2 worm cellular contexts compared by ENCODE assay signal in the genomic region with DNA sequence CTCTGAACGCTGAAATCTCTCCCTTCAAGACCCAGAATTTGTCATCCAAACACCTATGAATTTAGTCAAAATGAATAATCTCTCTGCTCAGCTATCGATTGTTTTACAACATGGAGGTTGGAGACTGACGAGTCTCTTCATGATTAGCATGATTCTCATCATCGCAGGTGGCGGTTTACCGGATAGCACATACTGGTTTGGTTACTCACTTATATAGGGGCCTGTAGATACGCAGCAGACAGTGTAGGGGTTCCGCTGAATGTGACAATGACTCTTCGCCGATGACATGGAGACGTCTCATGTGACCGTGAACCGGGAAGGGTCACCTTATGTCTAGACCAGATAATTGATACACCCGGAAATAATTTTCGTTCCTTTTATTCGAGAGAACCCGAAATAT.
A peak's percentile ranks its signal among the peaks of the same experiment; 100 is the strongest.
TF ChIP-seq lines count a peak whose summit lies in the region.

No protein-coding gene starts in this region.

TF ChIP-seq in whole organism, L1 larva, 84 proteins besides CTCF, POLR2A, EP300 and RAD21:
- TF ChIP-seq snpc-4 (tag; optimal IDR thresholded peaks at IDR 0.05; lab: Kevin White, UChicago) (peak; percentile 41), nhr-85 (tag; lab: Kevin White, UChicago) (peak; percentile 60), lir-3 (tag; optimal IDR thresholded peaks at IDR 0.05; lab: Kevin White, UChicago; ENCODE audit: poor library complexity) (no peak)

TF ChIP-seq in whole organism, young adult, 124 proteins besides CTCF, POLR2A, EP300 and RAD21:
- TF ChIP-seq snpc-4 (GFP tag; optimal IDR thresholded peaks at IDR 0.05; lab: Kevin White, UChicago) (no peak), snpc-4 (tag; optimal IDR thresholded peaks at IDR 0.05; lab: Kevin White, UChicago) (peak in 1 of 4 experiments; percentile 76), aptf-3 (GFP tag; IDR thresholded peaks at IDR 0.05; lab: Robert Waterston, UW) (no peak), tbx-9 (tag; optimal IDR thresholded peaks at IDR 0.05; lab: Kevin White, UChicago; ENCODE audit: borderline replicate concordance) (no peak), tbp1 (GFP tag; optimal IDR thresholded peaks at IDR 0.05; lab: Kevin White, UChicago) (peak; percentile 9), F57C9.4 (tag; optimal IDR thresholded peaks at IDR 0.05; lab: Kevin White, UChicago) (no peak), rpc-1 (optimal IDR thresholded peaks at IDR 0.05; lab: Kevin White, UChicago) (no peak), rpc-1 (tag; optimal IDR thresholded peaks at IDR 0.05; lab: Kevin White, UChicago) (peak; percentile 44), mcd-1 (GFP tag; IDR thresholded peaks at IDR 0.05; lab: Robert Waterston, UW) (no peak), sdz-38 (tag; optimal IDR thresholded peaks at IDR 0.05; lab: Kevin White, UChicago) (no peak)
